Fruit fly (Drosophila melanogaster): ENCODE data around the gene viaf.

- no peak for TF ChIP-seq NfI (GFP tag; optimal IDR thresholded peaks at IDR 0.05)
- no peak for TF ChIP-seq CG1024 (GFP tag; IDR thresholded peaks at IDR 0.05)
- TF ChIP-seq CG6272 (GFP tag; IDR thresholded peaks at IDR 0.05): no peak
- TF ChIP-seq CG33557 (GFP tag; optimal IDR thresholded peaks at IDR 0.05): no peak
- no peak for TF ChIP-seq Neu2 (GFP tag; optimal IDR thresholded peaks at IDR 0.05; ENCODE audit: borderline replicate concordance)
- no peak for TF ChIP-seq mld (GFP tag; IDR thresholded peaks at IDR 0.05; ENCODE audit: partially characterized antibody)
- no peak for TF ChIP-seq CG13287 (GFP tag; IDR thresholded peaks at IDR 0.05; ENCODE audit: partially characterized antibody)
- no peak for TF ChIP-seq disco-r (GFP tag; optimal IDR thresholded peaks at IDR 0.05)
- no peak for TF ChIP-seq CG7987 (GFP tag; optimal IDR thresholded peaks at IDR 0.05)
- TF ChIP-seq Hand (GFP tag; optimal IDR thresholded peaks at IDR 0.05): no peak
Measured at dm6 chr3L:11953783-11954182, 39.2 kb downstream of the viaf start, which contains the start of gene CG7248.

All from whole organism, embryonic.